Fruit fly (Drosophila melanogaster) whole organism: ENCODE results near the gene CG9662.

Experiments used
- CG8478 ChIP-seq: fragments of >200 bp; optimal IDR thresholded peaks from 2 replicates; lab custom pipeline; 2018; ENCODE audit warnings: inconsistent platforms
- Dll ChIP-seq: fragments of >200 bp; optimal IDR thresholded peaks from 2 replicates; lab custom pipeline; 2017
- EcR ChIP-seq, 2 experiments: fragments of >200 bp; optimal IDR thresholded peaks; 2 replicates each; lab custom pipeline; 2017; ENCODE audit warnings: missing biosample characterization in 2 of 2, missing genetic modification characterization in 2 of 2, missing genetic modification reagents in 2 of 2
- pan ChIP-seq: fragments of >200 bp; optimal IDR thresholded peaks from 2 replicates; lab custom pipeline; 2017

- no peak for TF ChIP-seq CG8478
- TF ChIP-seq pan = no peak
- TF ChIP-seq Dll (lab: Kevin White, UChicago) = no peak
- TF ChIP-seq EcR (GFP tag; optimal IDR thresholded peaks at IDR 0.05; lab: Kevin White, UChicago) = no peak
Observed at dm6 chr2L:3353791-3354190, 22.7 kb downstream of the CG9662 start.
